Worm (Caenorhabditis elegans): ENCODE measurements around the gene F17E9.4.

ce11 chrIV:8347051-8347450 lies 1.1 kb upstream of the F17E9.4 start, which contains the start of the genes F17E9.18 and F17E9.15:
- TF ChIP-seq flt-1 (GFP tag; IDR thresholded peaks at IDR 0.05) (no peak), tab-1 (GFP tag; IDR thresholded peaks at IDR 0.05) (no peak), T22C8.4 (GFP tag; IDR thresholded peaks at IDR 0.05) (no peak), cog-1 (tag; optimal IDR thresholded peaks at IDR 0.05) (no peak)
